Fruit fly (Drosophila melanogaster) whole organism, embryonic: ENCODE measurements around the gene cup.

Experiments
- ATbp ChIP-seq: fragments of 200-800 bp; sonication (Bioruptor generic); optimal IDR thresholded peaks from 2 replicates; lab custom pipeline; 2017; ENCODE audit warnings: missing biosample characterization, mild to moderate bottlenecking, missing genetic modification characterization, missing genetic modification reagents
- Ada2b ChIP-seq: fragments of 200-800 bp; sonication (Bioruptor generic); IDR thresholded peaks from 2 replicates; pipeline ENCODE4 v1.3.6; 2022; ENCODE audit warnings: missing biosample characterization, missing genetic modification characterization
- CG10321 ChIP-seq: fragments of 200-800 bp; sonication (Bioruptor generic); IDR thresholded peaks from 2 replicates; pipeline ENCODE4 v1.3.6; 2022; ENCODE audit warnings: missing biosample characterization, missing genetic modification characterization
- CG11504 ChIP-seq: fragments of 200-800 bp; sonication (Bioruptor generic); optimal IDR thresholded peaks from 3 replicates; lab custom pipeline; 2019; ENCODE audit warnings: missing biosample characterization, mild to moderate bottlenecking, missing genetic modification characterization, moderate library complexity
- CG12391 ChIP-seq: fragments of 200-800 bp; sonication (Bioruptor generic); optimal IDR thresholded peaks from 3 replicates; lab custom pipeline; 2018; ENCODE audit warnings: missing biosample characterization, mild to moderate bottlenecking, missing genetic modification characterization, moderate library complexity
- CG12942 ChIP-seq: fragments of 200-800 bp; sonication (Bioruptor generic); optimal IDR thresholded peaks from 3 replicates; lab custom pipeline; 2016; ENCODE audit warnings: missing biosample characterization, missing genetic modification characterization
- CG13624 ChIP-seq: fragments of 200-800 bp; sonication (Bioruptor generic); optimal IDR thresholded peaks from 2 replicates; lab custom pipeline; 2016; ENCODE audit warnings: missing biosample characterization, missing genetic modification characterization
- CG16863 ChIP-seq: fragments of 200-800 bp; sonication (Bioruptor generic); optimal IDR thresholded peaks from 3 replicates; lab custom pipeline; 2016; ENCODE audit warnings: missing biosample characterization, missing genetic modification characterization
- CG17568 ChIP-seq: fragments of 200-800 bp; sonication (Bioruptor generic); optimal IDR thresholded peaks from 2 replicates; lab custom pipeline; 2018; ENCODE audit warnings: missing biosample characterization, mild to moderate bottlenecking, missing genetic modification characterization, moderate library complexity
- CG1832 ChIP-seq: fragments of 200-800 bp; sonication (Bioruptor generic); optimal IDR thresholded peaks from 2 replicates; lab custom pipeline; 2017; ENCODE audit warnings: missing biosample characterization, mild to moderate bottlenecking, missing genetic modification characterization, inconsistent platforms
- CG18619 ChIP-seq: fragments of 200-800 bp; sonication (Bioruptor generic); optimal IDR thresholded peaks from 3 replicates; lab custom pipeline; 2017; ENCODE audit warnings: missing biosample characterization, mild to moderate bottlenecking, missing genetic modification characterization
- CG18764 ChIP-seq: fragments of 200-800 bp; sonication (Bioruptor generic); optimal IDR thresholded peaks from 3 replicates; lab custom pipeline; 2016; ENCODE audit warnings: missing biosample characterization, missing genetic modification characterization
- CG2129 ChIP-seq: fragments of 200-800 bp; sonication (Bioruptor generic); IDR thresholded peaks from 2 replicates; pipeline ENCODE4 v1.3.6; 2022; ENCODE audit warnings: missing biosample characterization, missing genetic modification characterization; ENCODE audit not compliant: partially characterized antibody
- CG2678 ChIP-seq: fragments of 200-800 bp; sonication (Bioruptor generic); optimal IDR thresholded peaks from 3 replicates; lab custom pipeline; 2019; ENCODE audit warnings: missing biosample characterization, mild to moderate bottlenecking, missing genetic modification characterization, moderate library complexity
- CG2889 ChIP-seq: fragments of 200-800 bp; sonication (Bioruptor generic); IDR thresholded peaks from 3 replicates; pipeline ENCODE4 v1.3.6; 2022; ENCODE audit warnings: missing biosample characterization, missing genetic modification characterization
- CG32772 ChIP-seq: fragments of 200-800 bp; sonication (Bioruptor generic); IDR thresholded peaks from 2 replicates; pipeline ENCODE4 v1.3.6; 2022; ENCODE audit warnings: missing biosample characterization, missing genetic modification characterization
- CG7928 ChIP-seq: fragments of 200-800 bp; sonication (Bioruptor generic); optimal IDR thresholded peaks from 2 replicates; lab custom pipeline; 2017; ENCODE audit warnings: missing biosample characterization, mild to moderate bottlenecking, missing genetic modification characterization
- CG8359 ChIP-seq: fragments of 200-800 bp; sonication (Bioruptor generic); optimal IDR thresholded peaks from 2 replicates; lab custom pipeline; 2017; ENCODE audit warnings: missing biosample characterization, mild to moderate bottlenecking, missing genetic modification characterization, borderline replicate concordance
- CkIIα-i1 ChIP-seq: fragments of 200-800 bp; sonication (Bioruptor generic); IDR thresholded peaks from 2 replicates; pipeline ENCODE4 v1.3.6; 2022; ENCODE audit warnings: missing biosample characterization, missing genetic modification characterization
- Dad ChIP-seq: fragments of 200-800 bp; sonication (Bioruptor generic); optimal IDR thresholded peaks from 3 replicates; lab custom pipeline; 2016; ENCODE audit warnings: missing biosample characterization, missing genetic modification characterization
- HLH4C ChIP-seq: fragments of 200-800 bp; sonication (Bioruptor generic); IDR thresholded peaks from 3 replicates; pipeline ENCODE4 v1.3.6; 2022; ENCODE audit warnings: missing biosample characterization, missing genetic modification characterization; ENCODE audit not compliant: partially characterized antibody
- Hr51 ChIP-seq, 2 experiments: fragments of 200-800 bp; sonication (Bioruptor generic); optimal IDR thresholded peaks; 2 replicates in 1 of 2; 3 replicates in 1 of 2; lab custom pipeline; 2016 to 2018; ENCODE audit warnings: missing biosample characterization in 2 of 2, missing genetic modification characterization in 2 of 2, mild to moderate bottlenecking in 1 of 2, moderate library complexity in 1 of 2
- Kr ChIP-seq: fragments of 200-800 bp; sonication (Bioruptor generic); optimal IDR thresholded peaks from 2 replicates; lab custom pipeline; 2017; ENCODE audit warnings: missing biosample characterization, mild to moderate bottlenecking, missing genetic modification characterization
- MBD-R2 ChIP-seq: fragments of 200-800 bp; sonication (Bioruptor generic); IDR thresholded peaks from 2 replicates; pipeline ENCODE4 v1.3.6; 2022; ENCODE audit warnings: missing biosample characterization, missing genetic modification characterization
- MTF-1 ChIP-seq: fragments of 200-800 bp; sonication (Bioruptor generic); optimal IDR thresholded peaks from 2 replicates; lab custom pipeline; 2018; ENCODE audit warnings: missing biosample characterization, mild to moderate bottlenecking, missing genetic modification characterization, borderline replicate concordance
- Med ChIP-seq: fragments of 200-800 bp; sonication (Bioruptor generic); peaks from one replicate; lab custom pipeline; 2016; ENCODE audit warnings: missing biosample characterization, missing genetic modification characterization, mild to moderate bottlenecking, inconsistent platforms, moderate library complexity
- Mrtf ChIP-seq: fragments of 200-800 bp; sonication (Bioruptor generic); IDR thresholded peaks from 3 replicates; pipeline ENCODE4 v1.3.6; 2022; ENCODE audit warnings: missing biosample characterization, missing genetic modification characterization
- NK7.1 ChIP-seq: fragments of 200-800 bp; sonication (Bioruptor generic); optimal IDR thresholded peaks from 3 replicates; lab custom pipeline; 2016; ENCODE audit warnings: missing biosample characterization, missing genetic modification characterization
- Oaz ChIP-seq: fragments of 200-800 bp; sonication (Bioruptor generic); IDR thresholded peaks from 2 replicates; pipeline ENCODE4 v1.3.6; 2022; ENCODE audit warnings: missing biosample characterization, missing genetic modification characterization
- Sox102F ChIP-seq: fragments of 200-800 bp; sonication (Bioruptor generic); optimal IDR thresholded peaks from 2 replicates; lab custom pipeline; 2018; ENCODE audit warnings: missing biosample characterization, mild to moderate bottlenecking, missing genetic modification characterization, moderate library complexity
- ato ChIP-seq: fragments of 200-800 bp; sonication (Bioruptor generic); IDR thresholded peaks from 2 replicates; pipeline ENCODE4 v1.3.6; 2022; ENCODE audit warnings: missing biosample characterization, missing genetic modification characterization; ENCODE audit not compliant: partially characterized antibody
- bigmax ChIP-seq: fragments of 200-800 bp; sonication (Bioruptor generic); optimal IDR thresholded peaks from 2 replicates; lab custom pipeline; 2018; ENCODE audit warnings: missing biosample characterization, mild to moderate bottlenecking, missing genetic modification characterization
- ems ChIP-seq: fragments of 200-800 bp; sonication (Bioruptor generic); optimal IDR thresholded peaks from 3 replicates; lab custom pipeline; 2016; ENCODE audit warnings: missing biosample characterization, missing genetic modification characterization
- ewg ChIP-seq: fragments of 200-800 bp; sonication (Bioruptor generic); optimal IDR thresholded peaks from 3 replicates; lab custom pipeline; 2017; ENCODE audit warnings: mild to moderate bottlenecking, missing biosample characterization, missing genetic modification reagents, missing genetic modification characterization
- jing ChIP-seq: fragments of 200-800 bp; sonication (Bioruptor generic); optimal IDR thresholded peaks from 2 replicates; lab custom pipeline; 2018; ENCODE audit warnings: missing biosample characterization, mild to moderate bottlenecking, missing genetic modification characterization
- ken ChIP-seq: fragments of 200-800 bp; sonication (Bioruptor generic); IDR thresholded peaks from 3 replicates; pipeline ENCODE4 v1.3.6; 2022; ENCODE audit warnings: missing biosample characterization, missing genetic modification characterization
- knrl ChIP-seq: fragments of 200-800 bp; sonication (Bioruptor generic); IDR thresholded peaks from 3 replicates; pipeline ENCODE4 v1.3.6; 2022; ENCODE audit warnings: missing biosample characterization, missing genetic modification characterization; ENCODE audit not compliant: partially characterized antibody
- lbe ChIP-seq: fragments of 200-800 bp; sonication (Bioruptor generic); optimal IDR thresholded peaks from 2 replicates; lab custom pipeline; 2016; ENCODE audit warnings: missing biosample characterization, mild to moderate bottlenecking, missing genetic modification characterization
- luna ChIP-seq: fragments of 200-800 bp; sonication (Bioruptor generic); optimal IDR thresholded peaks from 2 replicates; lab custom pipeline; 2016; ENCODE audit warnings: missing biosample characterization, missing genetic modification characterization
- oc ChIP-seq: fragments of 200-800 bp; sonication (Bioruptor generic); optimal IDR thresholded peaks from 2 replicates; lab custom pipeline; 2018; ENCODE audit warnings: missing biosample characterization, mild to moderate bottlenecking, missing genetic modification characterization, moderate library complexity
- phol ChIP-seq: fragments of 200-800 bp; sonication (Bioruptor generic); optimal IDR thresholded peaks from 3 replicates; lab custom pipeline; 2018; ENCODE audit warnings: missing biosample characterization, mild to moderate bottlenecking, missing genetic modification characterization, moderate library complexity
- rib ChIP-seq: fragments of 200-800 bp; sonication (Bioruptor generic); IDR thresholded peaks from 2 replicates; pipeline ENCODE4 v1.3.6; 2022; ENCODE audit warnings: missing biosample characterization, missing genetic modification characterization
- sim ChIP-seq: fragments of 200-800 bp; sonication (Bioruptor generic); IDR thresholded peaks from 2 replicates; pipeline ENCODE4 v1.3.6; 2022; ENCODE audit warnings: missing biosample characterization, missing genetic modification characterization
- sob ChIP-seq: fragments of 200-800 bp; sonication (Bioruptor generic); IDR thresholded peaks from 2 replicates; pipeline ENCODE4 v1.3.6; 2022; ENCODE audit warnings: missing biosample characterization, missing genetic modification characterization
- tgo ChIP-seq: fragments of 200-800 bp; sonication (Bioruptor generic); IDR thresholded peaks from 3 replicates; pipeline ENCODE4 v1.3.6; 2022; ENCODE audit warnings: missing biosample characterization, missing genetic modification characterization
- tup ChIP-seq: fragments of 200-800 bp; sonication (Bioruptor generic); optimal IDR thresholded peaks from 2 replicates; lab custom pipeline; 2016; ENCODE audit warnings: missing biosample characterization, mild to moderate bottlenecking, missing genetic modification characterization, moderate library complexity
- vvl ChIP-seq: fragments of 200-800 bp; sonication (Bioruptor generic); IDR thresholded peaks from 2 replicates; pipeline ENCODE4 v1.3.6; 2022; ENCODE audit warnings: missing biosample characterization, missing genetic modification characterization
- zf30C ChIP-seq: fragments of 200-800 bp; sonication (Bioruptor generic); optimal IDR thresholded peaks from 3 replicates; lab custom pipeline; 2018; ENCODE audit warnings: missing biosample characterization, mild to moderate bottlenecking, missing genetic modification characterization
- zfh1 ChIP-seq: fragments of 200-800 bp; sonication (Bioruptor generic); IDR thresholded peaks from 3 replicates; pipeline ENCODE4 v1.3.6; 2022; ENCODE audit warnings: missing biosample characterization, missing genetic modification characterization

cup gene

DNA sequence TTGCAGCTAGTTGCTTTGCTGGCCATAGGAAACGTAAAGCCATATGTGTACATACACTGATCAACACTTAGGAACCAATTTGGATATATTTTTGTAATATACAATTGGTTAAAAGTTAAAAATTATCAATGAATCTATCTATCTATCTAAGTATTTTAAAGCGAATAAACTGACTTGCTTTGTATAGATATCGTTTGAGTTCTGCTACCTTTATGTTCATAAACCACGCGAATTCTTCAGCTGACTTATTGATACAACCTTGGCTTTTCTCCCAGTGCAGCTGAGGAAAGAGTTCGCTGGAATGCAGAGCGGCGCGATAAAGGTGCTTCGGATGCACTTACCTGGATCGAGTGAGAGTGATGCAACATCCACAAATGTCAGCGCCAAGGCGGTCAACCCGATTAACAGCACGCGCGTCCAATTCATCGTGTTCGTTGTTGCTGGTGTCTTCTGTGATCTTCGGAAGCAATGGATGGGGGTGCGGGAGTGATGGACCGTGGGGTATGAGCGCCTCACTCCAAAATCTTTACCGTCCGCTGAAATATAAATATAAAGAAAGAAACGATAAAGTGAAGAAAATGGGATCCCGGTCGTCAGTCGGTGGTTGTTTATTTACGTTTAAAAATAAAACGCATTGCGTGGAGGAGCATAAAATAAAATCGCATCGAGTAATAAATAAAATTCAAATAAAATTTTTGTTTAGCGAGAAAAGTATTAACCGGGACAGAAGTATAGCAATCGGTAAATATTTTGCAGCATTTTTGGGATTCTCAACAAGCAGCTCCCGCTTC is 38.1 kb downstream of the cup start (continued):
- peak in 1 of 2 experiments; percentile 4 for TF ChIP-seq Hr51 (GFP tag; optimal IDR thresholded peaks at IDR 0.05; lab: Kevin White, UChicago)
- no peak for TF ChIP-seq bigmax (GFP tag; lab: Kevin White, UChicago)
- TF ChIP-seq CG2129, result no peak
- no peak for TF ChIP-seq Mrtf (GFP tag; lab: Robert Waterston, UW)
- TF ChIP-seq vvl (GFP tag; lab: Robert Waterston, UW), result no peak
- TF ChIP-seq CG2889 (GFP tag; lab: Robert Waterston, UW), result no peak
- TF ChIP-seq rib, result no peak
- no peak for TF ChIP-seq Ada2b (GFP tag; lab: Robert Waterston, UW)
- TF ChIP-seq ato, result no peak
- no peak for TF ChIP-seq CG16863
- TF ChIP-seq CG8359, result peak; percentile 27
- peak; percentile 0 for TF ChIP-seq zf30C (GFP tag; lab: Kevin White, UChicago)
- TF ChIP-seq CG18619 (GFP tag; lab: Kevin White, UChicago), result no peak
- no peak for TF ChIP-seq jing (GFP tag; lab: Kevin White, UChicago)
- no peak for TF ChIP-seq sob (GFP tag; lab: Robert Waterston, UW)
- TF ChIP-seq CG7928 (GFP tag; lab: Kevin White, UChicago), result no peak
- no peak for TF ChIP-seq CG10321 (GFP tag; lab: Robert Waterston, UW)
- TF ChIP-seq CG2678 (tag; lab: Kevin White, UChicago), result no peak
- no peak for TF ChIP-seq ewg (GFP tag; lab: Kevin White, UChicago)
- no peak for TF ChIP-seq MBD-R2 (GFP tag; lab: Robert Waterston, UW)
- no peak for TF ChIP-seq Kr (GFP tag; lab: Kevin White, UChicago)
- no peak for TF ChIP-seq NK7.1 (GFP tag; lab: Kevin White, UChicago)
- no peak for TF ChIP-seq Dad (GFP tag; lab: Kevin White, UChicago)
- 0 out of 3 replicates have a peak, but pooled peaks have one; percentile 14 for TF ChIP-seq zfh1 (GFP tag; lab: Robert Waterston, UW)
- no peak for TF ChIP-seq CkIIα-i1 (GFP tag; lab: Robert Waterston, UW)
- TF ChIP-seq oc (tag; lab: Kevin White, UChicago), result peak; percentile 1
- TF ChIP-seq CG12391 (tag; lab: Kevin White, UChicago), result peak; percentile 15
- no peak for TF ChIP-seq CG18764 (GFP tag; lab: Kevin White, UChicago)
- no peak for TF ChIP-seq HLH4C (GFP tag; lab: Robert Waterston, UW)
- no peak for TF ChIP-seq MTF-1 (GFP tag; lab: Kevin White, UChicago)
- TF ChIP-seq sim (GFP tag; lab: Robert Waterston, UW), result no peak
- TF ChIP-seq luna (GFP tag; lab: Kevin White, UChicago), result no peak
- no peak for TF ChIP-seq CG17568 (GFP tag; lab: Kevin White, UChicago)
- TF ChIP-seq Sox102F (GFP tag; lab: Kevin White, UChicago), result peak; percentile 32
- TF ChIP-seq CG1832 (GFP tag; lab: Kevin White, UChicago), result no peak
- no peak for TF ChIP-seq tup (GFP tag; lab: Kevin White, UChicago)
- TF ChIP-seq CG13624, result no peak
- no peak for TF ChIP-seq tgo (GFP tag; lab: Robert Waterston, UW)
- no peak for TF ChIP-seq CG12942 (GFP tag; lab: Kevin White, UChicago)
- no peak for TF ChIP-seq ken (GFP tag; lab: Robert Waterston, UW)
- no peak for TF ChIP-seq ATbp (GFP tag; lab: Kevin White, UChicago)
- TF ChIP-seq Oaz (GFP tag; lab: Robert Waterston, UW), result no peak
- TF ChIP-seq lbe (GFP tag; lab: Kevin White, UChicago), result no peak
- TF ChIP-seq phol (tag; lab: Kevin White, UChicago), result peak; percentile 33
- peak; percentile 26 for TF ChIP-seq Med (GFP tag; lab: Kevin White, UChicago)
- TF ChIP-seq CG11504 (tag; lab: Kevin White, UChicago), result peak; percentile 25
- TF ChIP-seq CG32772, result no peak
- TF ChIP-seq ems (GFP tag; lab: Kevin White, UChicago), result no peak
- TF ChIP-seq knrl, result no peak
